Worm (Caenorhabditis elegans) whole organism, young adult: ENCODE results near the gene rcan-1.

Source experiments
- F10E7.11 ChIP-seq: sonication (generic microtip); optimal IDR thresholded peaks from 2 replicates; lab custom pipeline; 2017; ENCODE audit warnings: mild to moderate bottlenecking, missing genetic modification characterization, moderate library complexity, missing compliant biosample characterization
- F55B11.4 ChIP-seq: sonication (generic microtip); optimal IDR thresholded peaks from 2 replicates; lab custom pipeline; 2016; ENCODE audit warnings: missing compliant biosample characterization, missing genetic modification characterization, borderline replicate concordance; ENCODE audit not compliant: insufficient read depth
- K11D2.4 ChIP-seq: fragments of 200-800 bp; sonication (Bioruptor generic); IDR thresholded peaks from 2 replicates; pipeline ENCODE4 v1.3.6; 2022; ENCODE audit warnings: missing genetic modification reagents, missing genetic modification characterization, missing compliant biosample characterization
- K12H6.12 ChIP-seq: fragments of 200-800 bp; sonication (Bioruptor generic); optimal IDR thresholded peaks from 2 replicates; lab custom pipeline; 2018; ENCODE audit warnings: mild to moderate bottlenecking, missing genetic modification characterization, missing compliant biosample characterization
- Y53G8AR.9 ChIP-seq: fragments of 200-800 bp; sonication (Bioruptor generic); conservative IDR thresholded peaks from 2 replicates; pipeline ENCODE4 v1.3.6; 2022; ENCODE audit warnings: missing genetic modification reagents, missing genetic modification characterization, missing compliant biosample characterization
- Y79H2A.3 ChIP-seq: fragments of 200-800 bp; sonication (Bioruptor generic); conservative IDR thresholded peaks from 2 replicates; pipeline ENCODE4 v1.3.6; 2022; ENCODE audit warnings: missing genetic modification reagents, missing genetic modification characterization, missing compliant biosample characterization
- aptf-3 ChIP-seq: fragments of 200-800 bp; sonication (Bioruptor generic); IDR thresholded peaks from 2 replicates; pipeline ENCODE4 v1.3.6; 2022; ENCODE audit warnings: missing genetic modification characterization, missing compliant biosample characterization
- athp-1 ChIP-seq: sonication (generic microtip); optimal IDR thresholded peaks from 2 replicates; lab custom pipeline; 2017; ENCODE audit warnings: mild to moderate bottlenecking, missing genetic modification characterization, missing compliant biosample characterization
- cebp-1 ChIP-seq, 2 experiments: fragments of 200-800 bp in 1 of 2; sonication (Bioruptor generic) in 1 of 2; sonication (generic microtip) in 1 of 2; IDR thresholded peaks in 1 of 2; optimal IDR thresholded peaks in 1 of 2; 2 replicates each; pipeline versions ENCODE4 v1.3.6 to Lab custom; 2017 to 2022; ENCODE audit warnings: missing compliant biosample characterization in 2 of 2, missing genetic modification characterization in 2 of 2, mild to moderate bottlenecking in 1 of 2, missing genetic modification reagents in 1 of 2, moderate library complexity in 1 of 2
- ceh-79 ChIP-seq: sonication (generic microtip); optimal IDR thresholded peaks from 2 replicates; lab custom pipeline; 2017; ENCODE audit warnings: mild to moderate bottlenecking, missing genetic modification characterization, missing compliant biosample characterization
- dpl-1 ChIP-seq: fragments of 150-350 bp; optimal IDR thresholded peaks from 2 replicates; lab custom pipeline; 2014; ENCODE audit warnings: missing biosample characterization, missing genetic modification reagents, missing genetic modification characterization
- efl-1 ChIP-seq: fragments of 150-350 bp; optimal IDR thresholded peaks from 2 replicates; lab custom pipeline; 2014; ENCODE audit warnings: missing biosample characterization, missing genetic modification reagents, missing genetic modification characterization
- hlh-12 ChIP-seq: sonication (generic microtip); optimal IDR thresholded peaks from 2 replicates; lab custom pipeline; 2016; ENCODE audit warnings: missing genetic modification characterization, missing compliant biosample characterization
- hlh-26 ChIP-seq: fragments of 200-800 bp; sonication (Bioruptor generic); conservative IDR thresholded peaks from 2 replicates; pipeline ENCODE4 v1.3.6; 2022; ENCODE audit warnings: missing genetic modification reagents, missing genetic modification characterization, missing compliant biosample characterization
- hmg-1.2 ChIP-seq: fragments of 200-800 bp; sonication (Bioruptor generic); IDR thresholded peaks from 2 replicates; pipeline ENCODE4 v1.3.6; 2022; ENCODE audit warnings: missing genetic modification reagents, missing genetic modification characterization, missing compliant biosample characterization
- lin-54 ChIP-seq: fragments of 200-800 bp; sonication (Bioruptor generic); optimal IDR thresholded peaks from 2 replicates; lab custom pipeline; 2018; ENCODE audit warnings: mild to moderate bottlenecking, missing genetic modification characterization, missing compliant biosample characterization
- madf-8 ChIP-seq: fragments of 200-800 bp; sonication (Bioruptor generic); conservative IDR thresholded peaks from 2 replicates; pipeline ENCODE4 v1.3.6; 2022; ENCODE audit warnings: missing genetic modification reagents, missing genetic modification characterization, missing compliant biosample characterization
- mel-28 ChIP-seq: sonication (generic microtip); optimal IDR thresholded peaks from 2 replicates; lab custom pipeline; 2016; ENCODE audit warnings: borderline replicate concordance, mild to moderate bottlenecking, missing genetic modification characterization, missing compliant biosample characterization
- mxl-1 ChIP-seq: sonication (generic microtip); optimal IDR thresholded peaks from 2 replicates; lab custom pipeline; 2016; ENCODE audit warnings: missing genetic modification characterization, missing compliant biosample characterization
- nfya-2 ChIP-seq: fragments of 200-800 bp; sonication (Bioruptor generic); IDR thresholded peaks from 2 replicates; pipeline ENCODE4 v1.3.6; 2022; ENCODE audit warnings: missing genetic modification reagents, missing genetic modification characterization, missing compliant biosample characterization
- nfyb-1 ChIP-seq: fragments of 200-800 bp; sonication (Bioruptor generic); IDR thresholded peaks from 2 replicates; pipeline ENCODE4 v1.3.6; 2022; ENCODE audit warnings: missing genetic modification reagents, missing genetic modification characterization, missing compliant biosample characterization
- nhr-80 ChIP-seq: sonication (generic microtip); optimal IDR thresholded peaks from 2 replicates; lab custom pipeline; 2016; ENCODE audit warnings: missing genetic modification characterization, missing compliant biosample characterization
- rec-8 ChIP-seq, 2 experiments: sonication (generic microtip); optimal IDR thresholded peaks; 2 replicates each; lab custom pipeline; 2016; ENCODE audit warnings: mild to moderate bottlenecking in 2 of 2, missing genetic modification characterization in 2 of 2, missing genetic modification reagents in 2 of 2, missing genotype in 2 of 2, missing biosample characterization in 1 of 2, missing compliant biosample characterization in 1 of 2, moderate library complexity in 1 of 2
- repo-1 ChIP-seq: sonication (generic microtip); optimal IDR thresholded peaks from 2 replicates; lab custom pipeline; 2017; ENCODE audit warnings: mild to moderate bottlenecking, missing genetic modification characterization, missing compliant biosample characterization
- rpc-1 ChIP-seq, 2 experiments: fragments of 150-350 bp in 1 of 2; sonication (generic microtip) in 1 of 2; optimal IDR thresholded peaks; 2 replicates each; lab custom pipeline; 2014 to 2018; ENCODE audit warnings: missing biosample characterization in 1 of 2, missing genetic modification characterization in 1 of 2, missing genetic modification reagents in 1 of 2, missing genotype in 1 of 2
- snpc-1.3 ChIP-seq: sonication (generic microtip); optimal IDR thresholded peaks from 2 replicates; lab custom pipeline; 2017; ENCODE audit warnings: missing genetic modification characterization, mild to moderate bottlenecking, missing compliant biosample characterization, antibody characterized with exemption, moderate library complexity, missing genotype, missing genetic modification reagents; ENCODE audit not compliant: insufficient read depth
- tbp1 ChIP-seq: fragments of 200-800 bp; sonication (Bioruptor generic); optimal IDR thresholded peaks from 2 replicates; lab custom pipeline; 2018; ENCODE audit warnings: mild to moderate bottlenecking, missing genetic modification characterization, missing compliant biosample characterization
- tbx-9 ChIP-seq: sonication (generic microtip); optimal IDR thresholded peaks from 2 replicates; lab custom pipeline; 2016; ENCODE audit warnings: borderline replicate concordance, missing genetic modification characterization, inconsistent platforms, missing compliant biosample characterization
- zfh-2 ChIP-seq: fragments of 200-800 bp; sonication (Bioruptor generic); conservative IDR thresholded peaks from 2 replicates; pipeline ENCODE4 v1.3.6; 2022; ENCODE audit warnings: missing genetic modification reagents, missing genetic modification characterization, missing compliant biosample characterization
- ztf-18 ChIP-seq: sonication (generic microtip); optimal IDR thresholded peaks from 2 replicates; lab custom pipeline; 2016; ENCODE audit warnings: missing genotype, mild to moderate bottlenecking, missing genetic modification characterization, missing compliant biosample characterization
- ztf-28 ChIP-seq: fragments of 200-800 bp; sonication (Bioruptor generic); IDR thresholded peaks from 2 replicates; pipeline ENCODE4 v1.3.6; 2022; ENCODE audit warnings: missing genetic modification reagents, missing genetic modification characterization, missing compliant biosample characterization

rcan-1 gene

DNA sequence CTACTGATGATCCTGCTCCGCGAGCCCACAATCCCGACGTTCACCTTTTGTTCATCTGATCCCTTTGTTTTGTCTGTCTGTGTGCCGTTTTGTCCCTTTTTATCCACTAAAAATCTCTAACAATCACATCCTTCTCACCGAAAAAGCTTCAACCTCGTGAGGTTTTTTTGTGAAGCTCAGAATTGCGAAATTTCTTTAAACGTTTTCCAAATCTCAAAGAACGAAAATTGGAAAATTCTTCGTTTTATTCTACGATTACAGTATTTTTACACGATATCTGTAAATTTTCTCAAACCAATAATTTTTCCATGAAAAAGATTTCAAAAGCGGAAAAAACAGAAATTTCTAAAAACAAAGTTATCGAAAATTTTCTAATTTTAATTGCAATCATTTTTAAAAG, 9.7 kb downstream of the rcan-1 start:
- TF ChIP-seq cebp-1 (GFP tag; IDR thresholded peaks at IDR 0.05; lab: Robert Waterston, UW) = no peak
- peak; percentile 50 for TF ChIP-seq cebp-1 (tag; optimal IDR thresholded peaks at IDR 0.05; lab: Kevin White, UChicago)
- no peak for TF ChIP-seq ceh-79

ce11 chrIII:5667952-5668489, 15.9 kb downstream of the rcan-1 start:
- TF ChIP-seq hlh-26 (GFP tag; lab: Robert Waterston, UW) = no peak
- no peak for TF ChIP-seq K12H6.12 (tag; lab: Kevin White, UChicago)
- no peak for TF ChIP-seq dpl-1
- TF ChIP-seq hmg-1.2 = peak; percentile 70; the same call in 1 of the 2 replicates
- no peak for TF ChIP-seq Y79H2A.3 (GFP tag; lab: Robert Waterston, UW)
- TF ChIP-seq hlh-12 (tag; lab: Kevin White, UChicago) = no peak
- TF ChIP-seq cebp-1 (GFP tag; IDR thresholded peaks at IDR 0.05; lab: Robert Waterston, UW) = no peak
- TF ChIP-seq cebp-1 (tag; optimal IDR thresholded peaks at IDR 0.05; lab: Kevin White, UChicago) = peak; percentile 11
- TF ChIP-seq madf-8 (GFP tag; lab: Robert Waterston, UW) = no peak
- no peak for TF ChIP-seq efl-1

DNA sequence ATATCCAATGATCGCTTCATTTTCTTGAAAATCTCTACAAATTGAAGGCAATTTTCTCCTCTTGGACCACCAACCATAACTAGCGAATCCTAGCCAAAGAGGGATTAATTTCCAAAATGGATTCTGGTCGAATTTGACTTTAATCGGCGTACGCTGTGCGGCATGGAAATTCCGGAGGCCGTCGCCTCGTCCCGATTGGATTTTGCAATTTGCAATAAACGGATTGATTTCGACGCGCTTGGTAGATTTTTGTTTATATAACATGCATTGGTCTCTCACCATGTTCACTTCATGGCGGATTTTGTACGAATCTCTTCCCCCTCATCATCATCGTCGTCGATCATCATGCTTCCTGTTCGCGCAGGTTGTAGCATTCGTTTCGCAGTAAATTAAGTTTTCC, 18.2 kb downstream of the rcan-1 start:
- no peak for TF ChIP-seq rec-8 (tag; optimal IDR thresholded peaks at IDR 0.05; lab: Kevin White, UChicago)
- no peak for TF ChIP-seq F55B11.4 (tag; lab: Kevin White, UChicago)
- TF ChIP-seq Y79H2A.3 (GFP tag; lab: Robert Waterston, UW) = no peak

- no peak for TF ChIP-seq repo-1 (tag; lab: Kevin White, UChicago)
- TF ChIP-seq nfyb-1 (GFP tag; lab: Robert Waterston, UW) = no peak
- no peak for TF ChIP-seq rpc-1 (optimal IDR thresholded peaks at IDR 0.05; lab: Kevin White, UChicago)
- TF ChIP-seq rpc-1 (tag; optimal IDR thresholded peaks at IDR 0.05; lab: Kevin White, UChicago) = no peak
- no peak for TF ChIP-seq aptf-3
- no peak for TF ChIP-seq K11D2.4 (GFP tag; lab: Robert Waterston, UW)
- TF ChIP-seq mel-28 (tag; lab: Kevin White, UChicago) = no peak
- no peak for TF ChIP-seq zfh-2 (GFP tag; lab: Robert Waterston, UW)
- TF ChIP-seq snpc-1.3 (tag; lab: Kevin White, UChicago) = no peak
- no peak for TF ChIP-seq lin-54 (GFP tag; lab: Kevin White, UChicago)
- TF ChIP-seq ztf-18 = no peak
- no peak for TF ChIP-seq madf-8 (GFP tag; lab: Robert Waterston, UW)
- TF ChIP-seq F10E7.11 = no peak
- TF ChIP-seq Y53G8AR.9 = no peak
- no peak for TF ChIP-seq tbx-9 (tag; lab: Kevin White, UChicago)
- no peak for TF ChIP-seq tbp1
- no peak for TF ChIP-seq nfya-2 (GFP tag; lab: Robert Waterston, UW)
- TF ChIP-seq ztf-28 (GFP tag; lab: Robert Waterston, UW) = no peak
- TF ChIP-seq hmg-1.2 = no peak; the same call in 1 of the 2 replicates
- TF ChIP-seq mxl-1 = no peak
- no peak for TF ChIP-seq dpl-1
These were observed 18.6 kb downstream of the rcan-1 start for ce11 chrIII:5665278-5665677.

DNA sequence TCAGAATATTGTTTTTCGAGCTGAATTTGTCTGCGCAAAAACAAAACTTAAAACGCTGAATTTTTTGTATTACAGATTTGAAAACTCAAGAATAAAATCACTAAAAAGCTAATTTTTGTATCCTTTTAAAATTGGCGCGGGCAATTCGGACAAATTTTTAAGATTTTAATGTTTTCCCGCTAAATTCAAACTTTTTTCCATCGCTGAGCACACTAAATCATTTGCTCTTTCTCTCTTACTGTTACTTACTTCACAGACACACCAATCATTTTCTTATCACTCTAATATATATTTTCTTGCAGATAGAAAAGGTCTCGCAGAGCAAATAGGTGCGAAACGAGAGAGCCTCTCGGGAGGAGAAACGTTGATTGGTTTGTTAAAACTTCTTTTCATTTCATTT, 20.0 kb downstream of the rcan-1 start, which contains the start of gene par-3:
par-3 (plus strand) TSS at position 301 of the 400 bp plus-strand sequence.
- TF ChIP-seq athp-1 (tag; lab: Kevin White, UChicago) (no peak), nhr-80 (tag; lab: Kevin White, UChicago) (peak; percentile 15)
- TF ChIP-seq, all 124 proteins: peak for 1
